Worm (Caenorhabditis elegans) whole organism, late embryonic: Measurements from ENCODE around the gene ncs-6.

Experiments
- C08G9.2 ChIP-seq: sonication (generic microtip); optimal IDR thresholded peaks from 2 replicates; lab custom pipeline; 2016; ENCODE audit warnings: mild to moderate bottlenecking, missing genetic modification characterization, moderate library complexity, missing compliant biosample characterization
- C38D4.7 ChIP-seq: fragments of 200-800 bp; sonication (Bioruptor generic); optimal IDR thresholded peaks from 2 replicates; lab custom pipeline; 2018; ENCODE audit warnings: mild to moderate bottlenecking, missing genetic modification characterization, moderate library complexity, missing compliant biosample characterization
- K02D7.2 ChIP-seq: sonication (generic microtip); optimal IDR thresholded peaks from 2 replicates; lab custom pipeline; 2017; ENCODE audit warnings: mild to moderate bottlenecking, missing genetic modification characterization, missing compliant biosample characterization
- K09A11.1 ChIP-seq: sonication (generic microtip); optimal IDR thresholded peaks from 2 replicates; lab custom pipeline; 2017; ENCODE audit warnings: antibody characterized with exemption, mild to moderate bottlenecking, missing genetic modification characterization, missing compliant biosample characterization; ENCODE audit not compliant: insufficient read depth
- T23F11.4 ChIP-seq: fragments of 200-800 bp; sonication (Bioruptor generic); optimal IDR thresholded peaks from 2 replicates; lab custom pipeline; 2018; ENCODE audit warnings: mild to moderate bottlenecking, missing genetic modification characterization, missing compliant biosample characterization
- ahr-1 ChIP-seq: sonication (generic microtip); optimal IDR thresholded peaks from 2 replicates; lab custom pipeline; 2016; ENCODE audit warnings: missing genetic modification characterization, missing compliant biosample characterization
- ceh-14 ChIP-seq: sonication (generic microtip); optimal IDR thresholded peaks from 2 replicates; lab custom pipeline; 2016; ENCODE audit warnings: missing genotype, missing genetic modification characterization, missing compliant biosample characterization
- ceh-18 ChIP-seq: sonication (generic microtip); optimal IDR thresholded peaks from 2 replicates; lab custom pipeline; 2016; ENCODE audit warnings: missing genetic modification characterization, missing compliant biosample characterization
- ceh-19 ChIP-seq: fragments of 200-800 bp; sonication (Bioruptor generic); optimal IDR thresholded peaks from 2 replicates; lab custom pipeline; 2018; ENCODE audit warnings: mild to moderate bottlenecking, missing genetic modification characterization, missing compliant biosample characterization
- ceh-2 ChIP-seq: sonication (generic microtip); optimal IDR thresholded peaks from 2 replicates; lab custom pipeline; 2016; ENCODE audit warnings: missing genotype, missing genetic modification characterization, missing compliant biosample characterization
- ceh-22 ChIP-seq: sonication (generic microtip); optimal IDR thresholded peaks from 2 replicates; lab custom pipeline; 2017; ENCODE audit warnings: missing biosample characterization, missing genetic modification characterization
- ceh-24 ChIP-seq: sonication (generic microtip); optimal IDR thresholded peaks from 2 replicates; lab custom pipeline; 2016; ENCODE audit warnings: mild to moderate bottlenecking, missing genetic modification characterization, missing compliant biosample characterization
- ceh-30 ChIP-seq: fragments of 150-350 bp; optimal IDR thresholded peaks from 2 replicates; lab custom pipeline; 2014; ENCODE audit warnings: missing biosample characterization, missing genetic modification characterization
- ceh-31 ChIP-seq: sonication (generic microtip); optimal IDR thresholded peaks from 2 replicates; lab custom pipeline; 2016; ENCODE audit warnings: missing genetic modification characterization, missing compliant biosample characterization
- ceh-34 ChIP-seq: sonication (generic microtip); optimal IDR thresholded peaks from 2 replicates; lab custom pipeline; 2016; ENCODE audit warnings: mild to moderate bottlenecking, missing genetic modification characterization, missing compliant biosample characterization
- ceh-6 ChIP-seq: fragments of 200-800 bp; sonication (Bioruptor generic); optimal IDR thresholded peaks from 2 replicates; lab custom pipeline; 2018; ENCODE audit warnings: mild to moderate bottlenecking, missing genetic modification characterization, missing compliant biosample characterization
- ceh-9 ChIP-seq: sonication (generic microtip); optimal IDR thresholded peaks from 2 replicates; lab custom pipeline; 2016; ENCODE audit warnings: mild to moderate bottlenecking, missing genetic modification characterization, inconsistent platforms, missing compliant biosample characterization
- elt-2 ChIP-seq: sonication (generic microtip); optimal IDR thresholded peaks from 2 replicates; lab custom pipeline; 2016; ENCODE audit warnings: missing genetic modification reagents, missing genetic modification characterization, missing compliant biosample characterization
- ets-4 ChIP-seq: sonication (generic microtip); optimal IDR thresholded peaks from 2 replicates; lab custom pipeline; 2016; ENCODE audit warnings: missing genetic modification characterization, missing compliant biosample characterization
- fax-1 ChIP-seq: sonication (generic microtip); optimal IDR thresholded peaks from 2 replicates; lab custom pipeline; 2016; ENCODE audit warnings: missing genotype, missing genetic modification characterization, missing compliant biosample characterization
- gmeb-2 ChIP-seq: sonication (generic microtip); optimal IDR thresholded peaks from 2 replicates; lab custom pipeline; 2016; ENCODE audit warnings: missing genetic modification characterization, inconsistent platforms, missing compliant biosample characterization
- hlh-13 ChIP-seq: fragments of 200-800 bp; sonication (Bioruptor generic); optimal IDR thresholded peaks from 2 replicates; lab custom pipeline; 2018; ENCODE audit warnings: mild to moderate bottlenecking, missing genetic modification characterization, missing compliant biosample characterization
- hlh-30 ChIP-seq: sonication (generic microtip); optimal IDR thresholded peaks from 2 replicates; lab custom pipeline; 2017; ENCODE audit warnings: antibody characterized with exemption, missing genetic modification characterization, missing compliant biosample characterization; ENCODE audit not compliant: insufficient read depth
- lin-11 ChIP-seq: fragments of 200-800 bp; sonication (Bioruptor generic); optimal IDR thresholded peaks from 2 replicates; lab custom pipeline; 2018; ENCODE audit warnings: mild to moderate bottlenecking, missing genetic modification characterization, missing compliant biosample characterization
- nhr-11 ChIP-seq: fragments of 150-350 bp; optimal IDR thresholded peaks from 2 replicates; lab custom pipeline; 2014; ENCODE audit warnings: missing biosample characterization, missing genetic modification characterization
- nhr-232 ChIP-seq: sonication (generic microtip); optimal IDR thresholded peaks from 2 replicates; lab custom pipeline; 2016; ENCODE audit warnings: missing genetic modification characterization, missing compliant biosample characterization
- npax-4 ChIP-seq: sonication (generic microtip); optimal IDR thresholded peaks from 2 replicates; lab custom pipeline; 2016; ENCODE audit warnings: missing genetic modification characterization, missing compliant biosample characterization
- odd-2 ChIP-seq: sonication (generic microtip); optimal IDR thresholded peaks from 2 replicates; lab custom pipeline; 2017; ENCODE audit warnings: antibody characterized with exemption, mild to moderate bottlenecking, missing genetic modification characterization, missing compliant biosample characterization
- pha-2 ChIP-seq: sonication (generic microtip); optimal IDR thresholded peaks from 2 replicates; lab custom pipeline; 2017; ENCODE audit warnings: mild to moderate bottlenecking, missing genetic modification characterization, missing compliant biosample characterization
- pha-4 ChIP-seq: fragments of 150-350 bp; optimal IDR thresholded peaks from 2 replicates; lab custom pipeline; 2018; ENCODE audit warnings: missing biosample characterization, missing genetic modification reagents, missing genetic modification characterization
- pqm-1 ChIP-seq: sonication (generic microtip); optimal IDR thresholded peaks from 2 replicates; lab custom pipeline; 2016; ENCODE audit warnings: missing genetic modification characterization, missing compliant biosample characterization
- ref-2 ChIP-seq: sonication (generic microtip); optimal IDR thresholded peaks from 2 replicates; lab custom pipeline; 2016; ENCODE audit warnings: missing genetic modification characterization, missing compliant biosample characterization
- sdc-2 ChIP-seq: sonication (generic microtip); optimal IDR thresholded peaks from 2 replicates; lab custom pipeline; 2016; ENCODE audit warnings: missing genotype, missing genetic modification characterization, missing compliant biosample characterization
- sox-2 ChIP-seq: fragments of 200-800 bp; sonication (Bioruptor generic); IDR thresholded peaks from 2 replicates; pipeline ENCODE4 v1.3.6; 2022; ENCODE audit warnings: missing genetic modification reagents, missing genetic modification characterization, missing compliant biosample characterization
- tbx-7 ChIP-seq: sonication (generic microtip); optimal IDR thresholded peaks from 2 replicates; lab custom pipeline; 2016; ENCODE audit warnings: missing genotype, missing genetic modification characterization, missing compliant biosample characterization
- unc-55 ChIP-seq: sonication (generic microtip); optimal IDR thresholded peaks from 2 replicates; lab custom pipeline; 2017; ENCODE audit warnings: missing biosample characterization, missing genetic modification reagents, missing genetic modification characterization
- unc-86 ChIP-seq: sonication (generic microtip); optimal IDR thresholded peaks from 2 replicates; lab custom pipeline; 2016; ENCODE audit warnings: missing genetic modification characterization, missing compliant biosample characterization
- zip-5 ChIP-seq: sonication (generic microtip); optimal IDR thresholded peaks from 2 replicates; lab custom pipeline; 2016; ENCODE audit warnings: missing genetic modification characterization, missing compliant biosample characterization

The ncs-6 gene

DNA sequence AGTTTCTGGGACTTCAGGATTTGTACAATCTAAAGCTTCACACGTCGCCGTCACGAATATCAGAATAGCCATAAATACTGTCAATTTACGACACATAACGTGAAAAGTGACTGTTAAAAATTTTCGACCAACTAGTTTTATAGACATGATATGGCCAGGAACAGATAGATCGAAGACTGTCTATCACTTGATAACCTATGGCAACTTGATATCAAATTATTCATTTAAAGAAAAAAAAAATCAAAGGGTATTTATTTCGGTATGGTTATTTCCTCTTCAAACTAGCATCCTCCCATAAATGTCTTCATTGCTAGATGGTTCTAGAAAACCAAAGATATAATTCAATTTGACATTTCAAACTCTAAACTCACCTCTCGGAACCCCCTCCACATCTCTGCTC lies 34.1 kb upstream of the ncs-6 start, which contains the start of gene W10G11.3:
TSS of gene W10G11.3 (minus strand) at position 101 of the 400 bp plus-strand sequence.
- TF ChIP-seq ceh-22 (tag; lab: Kevin White, UChicago) (no peak), odd-2 (tag; lab: Kevin White, UChicago) (no peak), npax-4 (no peak), C38D4.7 (GFP tag; lab: Kevin White, UChicago) (no peak)

DNA sequence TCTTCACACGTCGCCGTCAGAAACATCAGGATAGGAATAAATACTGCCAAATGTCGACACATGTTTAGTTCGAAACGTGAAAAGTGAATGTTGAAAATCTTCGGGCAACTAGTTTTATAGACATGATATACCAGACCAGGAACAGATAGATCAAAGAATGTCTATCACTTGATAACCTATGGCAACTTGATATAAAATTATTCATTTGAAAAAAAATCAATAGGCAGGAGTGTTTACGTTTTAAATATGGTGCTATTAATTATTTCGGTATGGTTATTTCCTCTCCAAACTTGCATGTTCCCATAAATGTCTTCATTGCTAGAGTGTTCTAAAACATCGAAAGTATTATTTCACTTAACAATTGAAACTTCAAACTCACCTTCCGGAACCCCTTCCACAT lies 33.2 kb upstream of the ncs-6 start, which contains the start of gene W10G11.2:
TSS of gene W10G11.2 (minus strand) at position 101 of the 400 bp plus-strand sequence.
- TF ChIP-seq C38D4.7 (GFP tag; lab: Kevin White, UChicago) (no peak), lin-11 (no peak), odd-2 (tag; lab: Kevin White, UChicago) (no peak)
- TF ChIP-seq, all 69 proteins: peak for 0

DNA sequence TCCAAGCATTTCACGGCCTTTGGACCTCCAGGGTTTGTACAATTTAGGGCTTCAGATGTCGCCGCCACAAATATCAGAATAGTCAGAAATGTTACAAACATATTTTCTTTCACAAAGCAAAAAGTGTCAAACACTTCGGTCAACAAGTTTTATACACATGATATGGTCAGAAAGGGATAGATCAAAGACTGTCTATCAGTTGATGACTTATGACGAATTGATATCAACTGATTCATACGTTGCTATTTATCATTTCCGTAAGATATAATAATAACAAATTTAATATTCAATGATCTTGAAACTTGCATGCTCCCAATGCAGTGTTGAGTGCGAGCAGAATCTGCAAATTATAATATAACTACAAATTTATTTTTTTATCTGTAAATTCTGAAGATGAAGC lies 32.3 kb upstream of the ncs-6 start, which contains the start of gene W10G11.1:
TSS of gene W10G11.1 (minus strand) at position 101 of the 400 bp plus-strand sequence.
- TF ChIP-seq unc-86 (tag; lab: Kevin White, UChicago), result no peak
- TF ChIP-seq ceh-31 (tag; lab: Kevin White, UChicago), result no peak
- TF ChIP-seq ceh-19 (GFP tag; lab: Kevin White, UChicago), result no peak
- no peak for TF ChIP-seq pqm-1
- no peak for TF ChIP-seq T23F11.4 (GFP tag; lab: Kevin White, UChicago)
- TF ChIP-seq ceh-22 (tag; lab: Kevin White, UChicago), result no peak
- no peak for TF ChIP-seq sdc-2 (tag; lab: Kevin White, UChicago)
- no peak for TF ChIP-seq ets-4 (tag; lab: Kevin White, UChicago)
- no peak for TF ChIP-seq ceh-18 (tag; lab: Kevin White, UChicago)
- no peak for TF ChIP-seq C08G9.2 (tag; lab: Kevin White, UChicago)
- TF ChIP-seq ceh-2 (tag; lab: Kevin White, UChicago), result no peak
- no peak for TF ChIP-seq npax-4
- TF ChIP-seq elt-2 (tag; lab: Kevin White, UChicago), result no peak
- TF ChIP-seq pha-4 (tag; lab: Kevin White, UChicago), result no peak
- TF ChIP-seq zip-5 (tag; lab: Kevin White, UChicago), result no peak
- no peak for TF ChIP-seq hlh-30 (tag; lab: Kevin White, UChicago)
- no peak for TF ChIP-seq nhr-11 (tag; lab: Kevin White, UChicago)
- no peak for TF ChIP-seq unc-55
- TF ChIP-seq ceh-30, result no peak

DNA sequence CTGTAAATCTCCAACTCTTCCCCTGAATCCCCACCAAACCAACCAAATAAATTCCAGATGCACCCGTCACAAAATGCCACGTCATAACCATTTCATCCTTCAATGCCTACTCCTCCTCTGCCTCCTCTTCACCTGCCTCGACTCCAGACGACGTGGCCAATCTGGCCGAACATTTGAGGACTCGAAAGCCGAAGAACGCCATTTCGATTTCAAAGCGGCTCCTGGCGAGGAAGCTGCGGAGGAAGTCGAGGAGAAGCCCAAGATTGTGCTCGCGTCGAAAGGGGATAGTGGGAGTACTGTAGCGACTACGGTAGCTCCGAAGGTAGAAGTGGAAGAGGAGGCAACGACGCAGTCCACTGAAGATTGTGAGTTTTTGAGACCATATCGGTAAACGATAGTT lies 29.1 kb upstream of the ncs-6 start, which contains the start of gene lgc-45:
TSS of gene lgc-45 (plus strand) at position 56 of the 400 bp plus-strand sequence.
- TF ChIP-seq ceh-30 (no peak), ahr-1 (no peak), K02D7.2 (tag; lab: Kevin White, UChicago) (no peak), hlh-30 (tag; lab: Kevin White, UChicago) (no peak), ceh-34 (tag; lab: Kevin White, UChicago) (no peak), fax-1 (tag; lab: Kevin White, UChicago) (no peak), ceh-6 (GFP tag; lab: Kevin White, UChicago) (no peak), nhr-232 (tag; lab: Kevin White, UChicago) (no peak), ref-2 (tag; lab: Kevin White, UChicago) (no peak), pha-2 (tag; lab: Kevin White, UChicago) (no peak), gmeb-2 (tag; lab: Kevin White, UChicago) (no peak)

DNA sequence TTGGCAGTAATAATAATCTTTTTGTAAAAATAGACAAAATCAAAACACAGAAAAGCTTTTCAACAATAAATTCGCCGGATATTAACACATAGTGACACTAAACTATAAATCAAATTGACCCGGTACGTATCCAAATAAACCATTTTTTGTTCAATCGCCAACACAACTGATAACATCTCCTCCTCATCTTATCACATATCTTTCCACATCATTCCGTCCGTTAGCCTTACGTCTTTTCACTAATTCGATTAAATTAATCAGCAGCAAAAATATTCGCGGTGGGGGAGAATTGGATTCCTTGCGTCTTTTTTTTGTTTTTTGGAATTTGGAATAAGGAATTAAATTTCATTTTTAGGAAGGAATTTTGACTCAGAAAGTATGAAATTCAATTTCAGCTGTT lies 28.3 kb upstream of the ncs-6 start:
- TF ChIP-seq ceh-2 (tag; lab: Kevin White, UChicago) (no peak), nhr-232 (tag; lab: Kevin White, UChicago) (no peak), pqm-1 (no peak), K09A11.1 (no peak), sox-2 (GFP tag; lab: Robert Waterston, UW) (no peak), hlh-13 (no peak), zip-5 (tag; lab: Kevin White, UChicago) (no peak), tbx-7 (tag; lab: Kevin White, UChicago) (no peak), gmeb-2 (tag; lab: Kevin White, UChicago) (no peak), ceh-24 (tag; lab: Kevin White, UChicago) (no peak), ceh-9 (no peak), ceh-14 (tag; lab: Kevin White, UChicago) (no peak)
